Fruit fly (Drosophila melanogaster) whole organism, embryonic: ENCODE results near the gene blp.
A peak's percentile ranks its signal among the peaks of the same experiment; 100 is the strongest.

Experiments used
- Aef1 ChIP-seq: fragments of 200-800 bp; sonication (Bioruptor generic); IDR thresholded peaks from 3 replicates; pipeline ENCODE4 v1.3.6; 2022; ENCODE audit warnings: missing biosample characterization, missing genetic modification characterization
- CG10565 ChIP-seq: fragments of 200-800 bp; sonication (Bioruptor generic); optimal IDR thresholded peaks from 3 replicates; lab custom pipeline; 2016; ENCODE audit warnings: missing biosample characterization, mild to moderate bottlenecking, missing genetic modification characterization
- CG10979 ChIP-seq: fragments of 200-800 bp; sonication (Bioruptor generic); optimal IDR thresholded peaks from 2 replicates; lab custom pipeline; 2018; ENCODE audit warnings: missing biosample characterization, mild to moderate bottlenecking, missing genetic modification characterization, moderate library complexity
- CG11247 ChIP-seq: fragments of 200-800 bp; sonication (Bioruptor generic); IDR thresholded peaks from 2 replicates; pipeline ENCODE4 v1.3.6; 2022; ENCODE audit warnings: missing biosample characterization, missing genetic modification characterization
- CG11696 ChIP-seq: fragments of 200-800 bp; sonication (Bioruptor generic); IDR thresholded peaks from 2 replicates; pipeline ENCODE4 v1.3.6; 2022; ENCODE audit warnings: missing biosample characterization, missing genetic modification characterization
- CG12219 ChIP-seq: fragments of 200-800 bp; sonication (Bioruptor generic); optimal IDR thresholded peaks from 3 replicates; lab custom pipeline; 2018; ENCODE audit warnings: missing biosample characterization, mild to moderate bottlenecking, missing genetic modification characterization
- CG13123 ChIP-seq: fragments of 200-800 bp; sonication (Bioruptor generic); optimal IDR thresholded peaks from 2 replicates; lab custom pipeline; 2016; ENCODE audit warnings: missing biosample characterization, missing genetic modification characterization
- CG13296 ChIP-seq: fragments of 200-800 bp; sonication (Bioruptor generic); optimal IDR thresholded peaks from 3 replicates; lab custom pipeline; 2018; ENCODE audit warnings: missing biosample characterization, mild to moderate bottlenecking, missing genetic modification characterization
- CG13624 ChIP-seq: fragments of 200-800 bp; sonication (Bioruptor generic); optimal IDR thresholded peaks from 2 replicates; lab custom pipeline; 2016; ENCODE audit warnings: missing biosample characterization, missing genetic modification characterization
- CG14710 ChIP-seq: fragments of 200-800 bp; sonication (Bioruptor generic); optimal IDR thresholded peaks from 3 replicates; lab custom pipeline; 2019; ENCODE audit warnings: missing biosample characterization, mild to moderate bottlenecking, missing genetic modification characterization, moderate library complexity
- CG1603 ChIP-seq: fragments of 200-800 bp; sonication (Bioruptor generic); optimal IDR thresholded peaks from 2 replicates; lab custom pipeline; 2019; ENCODE audit warnings: missing biosample characterization, mild to moderate bottlenecking, missing genetic modification characterization, moderate library complexity
- CG16813 ChIP-seq: fragments of 200-800 bp; sonication (Bioruptor generic); IDR thresholded peaks from 3 replicates; pipeline ENCODE4 v1.3.6; 2022; ENCODE audit warnings: missing biosample characterization, missing genetic modification characterization; ENCODE audit not compliant: partially characterized antibody
- CG17186 ChIP-seq: fragments of 200-800 bp; sonication (Bioruptor generic); optimal IDR thresholded peaks from 3 replicates; lab custom pipeline; 2017; ENCODE audit warnings: missing biosample characterization, missing genetic modification reagents, missing genetic modification characterization
- CG17612 ChIP-seq: fragments of 200-800 bp; sonication (Bioruptor generic); IDR thresholded peaks from 2 replicates; pipeline ENCODE4 v1.3.6; 2022; ENCODE audit warnings: missing biosample characterization, missing genetic modification characterization
- CG2678 ChIP-seq: fragments of 200-800 bp; sonication (Bioruptor generic); optimal IDR thresholded peaks from 3 replicates; lab custom pipeline; 2019; ENCODE audit warnings: missing biosample characterization, mild to moderate bottlenecking, missing genetic modification characterization, moderate library complexity
- CG31224 ChIP-seq: fragments of 200-800 bp; sonication (Bioruptor generic); IDR thresholded peaks from 2 replicates; pipeline ENCODE4 v1.3.6; 2022; ENCODE audit warnings: missing biosample characterization, missing genetic modification characterization
- CG31388 ChIP-seq: fragments of 200-800 bp; sonication (Bioruptor generic); optimal IDR thresholded peaks from 2 replicates; lab custom pipeline; 2016; ENCODE audit warnings: missing biosample characterization, missing genetic modification characterization
- CG32532 ChIP-seq: fragments of 200-800 bp; sonication (Bioruptor generic); IDR thresholded peaks from 2 replicates; pipeline ENCODE4 v1.3.6; 2022; ENCODE audit warnings: missing biosample characterization, missing genetic modification characterization
- CG3726 ChIP-seq: fragments of 200-800 bp; sonication (Bioruptor generic); IDR thresholded peaks from 3 replicates; pipeline ENCODE4, ENCODE4 v1.3.6; 2022; ENCODE audit warnings: missing biosample characterization, missing genetic modification characterization
- CG6813 ChIP-seq: fragments of 200-800 bp; sonication (Bioruptor generic); optimal IDR thresholded peaks from 2 replicates; lab custom pipeline; 2017; ENCODE audit warnings: missing biosample characterization, missing genetic modification characterization, mild to moderate bottlenecking, moderate library complexity, missing genetic modification reagents
- CG7745 ChIP-seq: fragments of 200-800 bp; sonication (Bioruptor generic); optimal IDR thresholded peaks from 2 replicates; lab custom pipeline; 2018; ENCODE audit warnings: missing biosample characterization, mild to moderate bottlenecking, missing genetic modification characterization, moderate library complexity
- Camta ChIP-seq: fragments of 200-800 bp; sonication (Bioruptor generic); optimal IDR thresholded peaks from 2 replicates; lab custom pipeline; 2016; ENCODE audit warnings: missing biosample characterization, missing genetic modification characterization
- ERR ChIP-seq: fragments of 200-800 bp; sonication (Bioruptor generic); optimal IDR thresholded peaks from 2 replicates; lab custom pipeline; 2016; ENCODE audit warnings: missing biosample characterization, missing genetic modification characterization
- H15 ChIP-seq: fragments of 200-800 bp; sonication (Bioruptor generic); IDR thresholded peaks from 3 replicates; pipeline ENCODE4 v1.3.6; 2022; ENCODE audit warnings: missing biosample characterization, missing genetic modification characterization
- HLH3B ChIP-seq: fragments of 200-800 bp; sonication (Bioruptor generic); IDR thresholded peaks from 2 replicates; pipeline ENCODE4 v1.3.6; 2022; ENCODE audit warnings: missing biosample characterization, missing genetic modification characterization
- Nf-YC ChIP-seq: fragments of 200-800 bp; optimal IDR thresholded peaks from 3 replicates; lab custom pipeline; 2019; ENCODE audit warnings: missing biosample characterization, mild to moderate bottlenecking, missing genetic modification characterization, moderate library complexity
- Rfx ChIP-seq: fragments of 200-800 bp; sonication (Bioruptor generic); IDR thresholded peaks from 2 replicates; pipeline ENCODE4 v1.3.6; 2022; ENCODE audit warnings: missing biosample characterization, missing genetic modification characterization
- Sox102F ChIP-seq: fragments of 200-800 bp; sonication (Bioruptor generic); optimal IDR thresholded peaks from 2 replicates; lab custom pipeline; 2018; ENCODE audit warnings: missing biosample characterization, mild to moderate bottlenecking, missing genetic modification characterization, moderate library complexity
- Spps ChIP-seq: fragments of 200-800 bp; sonication (Bioruptor generic); optimal IDR thresholded peaks from 2 replicates; lab custom pipeline; 2018; ENCODE audit warnings: missing biosample characterization, mild to moderate bottlenecking, missing genetic modification characterization
- ap ChIP-seq: fragments of 200-800 bp; sonication (Bioruptor generic); IDR thresholded peaks from 2 replicates; pipeline ENCODE4 v1.3.6; 2022; ENCODE audit warnings: missing biosample characterization, missing genetic modification characterization
- bcd ChIP-seq: fragments of 200-800 bp; sonication (Bioruptor generic); optimal IDR thresholded peaks from 2 replicates; lab custom pipeline; 2017; ENCODE audit warnings: missing biosample characterization, mild to moderate bottlenecking, missing genetic modification characterization
- chinmo ChIP-seq: fragments of 200-800 bp; sonication (Bioruptor generic); IDR thresholded peaks from 4 replicates; pipeline ENCODE4 v1.3.6; 2022; ENCODE audit warnings: missing biosample characterization, missing genetic modification characterization; ENCODE audit not compliant: partially characterized antibody
- chm ChIP-seq: fragments of 200-800 bp; sonication (Bioruptor generic); IDR thresholded peaks from 2 replicates; pipeline ENCODE4 v1.3.6; 2022; ENCODE audit warnings: missing biosample characterization, missing genetic modification characterization
- disco-r ChIP-seq: fragments of 200-800 bp; sonication (Bioruptor generic); optimal IDR thresholded peaks from 2 replicates; lab custom pipeline; 2016; ENCODE audit warnings: missing biosample characterization, missing genetic modification characterization
- dysf ChIP-seq: fragments of 200-800 bp; sonication (Bioruptor generic); IDR thresholded peaks from 3 replicates; pipeline ENCODE4 v1.3.6; 2022; ENCODE audit warnings: missing biosample characterization, missing genetic modification characterization
- esg ChIP-seq: fragments of 200-800 bp; sonication (Bioruptor generic); conservative IDR thresholded peaks from 2 replicates; pipeline ENCODE4 v1.3.6; 2022; ENCODE audit warnings: missing biosample characterization, missing genetic modification characterization
- fd64A ChIP-seq: fragments of 200-800 bp; sonication (Bioruptor generic); optimal IDR thresholded peaks from 3 replicates; lab custom pipeline; 2018; ENCODE audit warnings: missing biosample characterization, mild to moderate bottlenecking, missing genetic modification characterization
- gcm2 ChIP-seq: fragments of 200-800 bp; sonication (Bioruptor generic); optimal IDR thresholded peaks from 2 replicates; lab custom pipeline; 2016; ENCODE audit warnings: missing biosample characterization, missing genetic modification characterization
- ham ChIP-seq: fragments of 200-800 bp; sonication (Bioruptor generic); IDR thresholded peaks from 2 replicates; pipeline ENCODE4 v1.3.6; 2022; ENCODE audit warnings: missing biosample characterization, missing genetic modification characterization
- inv ChIP-seq: fragments of 200-800 bp; sonication (Bioruptor generic); IDR thresholded peaks from 2 replicates; pipeline ENCODE4 v1.3.6; 2022; ENCODE audit warnings: missing biosample characterization, missing genetic modification characterization; ENCODE audit not compliant: partially characterized antibody
- jumu ChIP-seq: fragments of 200-800 bp; sonication (Bioruptor generic); optimal IDR thresholded peaks from 3 replicates; lab custom pipeline; 2016; ENCODE audit warnings: missing biosample characterization, missing genetic modification characterization
- lmd ChIP-seq: fragments of 200-800 bp; sonication (Bioruptor generic); IDR thresholded peaks from 2 replicates; pipeline ENCODE4 v1.3.6; 2022; ENCODE audit warnings: missing biosample characterization, missing genetic modification characterization
- lola ChIP-seq, 3 experiments: fragments of >200 bp in 2 of 3; fragments of 200-800 bp in 1 of 3; sonication (Bioruptor generic) in 1 of 3; optimal IDR thresholded peaks; 2 replicates each; lab custom pipeline; 2017 to 2019; ENCODE audit warnings: missing biosample characterization in 3 of 3, missing genetic modification characterization in 3 of 3, mild to moderate bottlenecking in 1 of 3, moderate library complexity in 1 of 3
- pan ChIP-seq, 4 experiments: fragments of >200 bp in 3 of 4; fragments of 200-800 bp in 1 of 4; sonication (Bioruptor generic) in 1 of 4; optimal IDR thresholded peaks in 3 of 4; IDR thresholded peaks in 1 of 4; 2 replicates each; pipeline versions ENCODE4 v1.3.6 to Lab custom; 2017 to 2022; ENCODE audit warnings: missing biosample characterization in 2 of 4, missing genetic modification characterization in 2 of 4, mixed read lengths in 1 of 4
- repo ChIP-seq: fragments of 200-800 bp; sonication (Bioruptor generic); optimal IDR thresholded peaks from 2 replicates; lab custom pipeline; 2016; ENCODE audit warnings: missing biosample characterization, missing genetic modification characterization
- sd ChIP-seq: fragments of 200-800 bp; sonication (Bioruptor generic); optimal IDR thresholded peaks from 3 replicates; lab custom pipeline; 2018; ENCODE audit warnings: missing biosample characterization, mild to moderate bottlenecking, missing genetic modification characterization, moderate library complexity
- seq ChIP-seq: fragments of 200-800 bp; sonication (Bioruptor generic); IDR thresholded peaks from 2 replicates; pipeline ENCODE4 v1.3.6; 2022; ENCODE audit warnings: missing biosample characterization, missing genetic modification characterization
- sob ChIP-seq: fragments of 200-800 bp; sonication (Bioruptor generic); IDR thresholded peaks from 2 replicates; pipeline ENCODE4 v1.3.6; 2022; ENCODE audit warnings: missing biosample characterization, missing genetic modification characterization
- tin ChIP-seq: fragments of 200-800 bp; sonication (Bioruptor generic); optimal IDR thresholded peaks from 3 replicates; lab custom pipeline; 2016; ENCODE audit warnings: missing biosample characterization, missing genetic modification characterization
- tll ChIP-seq, 2 experiments: fragments of 200-800 bp in 1 of 2; fragments of >200 bp in 1 of 2; sonication (Bioruptor generic) in 1 of 2; optimal IDR thresholded peaks; 2 replicates each; lab custom pipeline; 2017 to 2019; ENCODE audit warnings: missing biosample characterization in 2 of 2, missing genetic modification characterization in 2 of 2, mild to moderate bottlenecking in 1 of 2, moderate library complexity in 1 of 2

The blp gene

dm6 chr3R:15983541-15984229, 50.0 kb downstream of the blp start (continued):
- TF ChIP-seq CG2678 (tag; lab: Kevin White, UChicago) (peak; percentile 55), CG13296 (GFP tag; lab: Kevin White, UChicago) (no peak), Spps (tag; lab: Kevin White, UChicago) (peak; percentile 7), CG17612 (GFP tag; lab: Robert Waterston, UW) (no peak), CG11696 (GFP tag; lab: Robert Waterston, UW) (no peak), Nf-YC (tag; lab: Kevin White, UChicago) (no peak), pan (optimal IDR thresholded peaks at IDR 0.05; lab: Kevin White, UChicago) (no peak), pan (GFP tag; optimal IDR thresholded peaks at IDR 0.05 in 1 of 2, IDR thresholded peaks at IDR 0.05 in 1 of 2) (no peak), H15 (GFP tag; lab: Robert Waterston, UW) (no peak), CG6813 (peak; percentile 73), ERR (GFP tag; lab: Kevin White, UChicago) (no peak), CG16813 (GFP tag; lab: Robert Waterston, UW) (no peak), lola (GFP tag; optimal IDR thresholded peaks at IDR 0.05; lab: Kevin White, UChicago) (peak in 1 of 3 experiments; percentile 68), CG31388 (GFP tag; lab: Kevin White, UChicago) (no peak), jumu (GFP tag; lab: Kevin White, UChicago) (no peak), bcd (no peak), CG31224 (GFP tag; lab: Robert Waterston, UW) (no peak), CG14710 (tag; lab: Kevin White, UChicago) (peak; percentile 65), CG10979 (tag; lab: Kevin White, UChicago) (peak; percentile 44), CG10565 (no peak), sd (tag; lab: Kevin White, UChicago) (no peak), Camta (GFP tag; lab: Kevin White, UChicago) (no peak), CG11247 (GFP tag; lab: Robert Waterston, UW) (no peak), CG7745 (tag; lab: Kevin White, UChicago) (peak; percentile 80), sob (GFP tag; lab: Robert Waterston, UW) (no peak), tin (GFP tag; lab: Kevin White, UChicago) (no peak), seq (GFP tag; lab: Robert Waterston, UW) (no peak), inv (GFP tag; lab: Robert Waterston, UW) (no peak), Aef1 (no peak), CG13624 (no peak), ap (GFP tag; lab: Robert Waterston, UW) (no peak), chinmo (GFP tag; lab: Robert Waterston, UW) (no peak), fd64A (GFP tag; lab: Kevin White, UChicago) (peak; percentile 63), CG1603 (tag; lab: Kevin White, UChicago) (peak; percentile 71), lmd (GFP tag; lab: Robert Waterston, UW) (no peak), disco-r (GFP tag; lab: Kevin White, UChicago) (no peak), CG12219 (GFP tag; lab: Kevin White, UChicago) (peak; percentile 19), CG17186 (GFP tag; lab: Kevin White, UChicago) (no peak), chm (GFP tag; lab: Robert Waterston, UW) (no peak), esg (GFP tag; lab: Robert Waterston, UW) (no peak), repo (GFP tag; lab: Kevin White, UChicago) (no peak), CG3726 (GFP tag; lab: Robert Waterston, UW) (no peak), Rfx (GFP tag; lab: Robert Waterston, UW) (no peak), CG32532 (GFP tag; lab: Robert Waterston, UW) (no peak), ham (GFP tag; lab: Robert Waterston, UW) (no peak), Sox102F (GFP tag; lab: Kevin White, UChicago) (peak; percentile 57), gcm2 (GFP tag; lab: Kevin White, UChicago) (no peak), HLH3B (no peak), CG13123 (GFP tag; lab: Kevin White, UChicago) (no peak), tll (GFP tag; optimal IDR thresholded peaks at IDR 0.05; lab: Kevin White, UChicago) (no peak), dysf (no peak)
